Worm (Caenorhabditis elegans) whole organism, midembryonic: ENCODE data around the gene F22F7.4.
"Not testable (repeated sequence)": the region's sequence is repeated elsewhere in the genome, so short reads cannot be mapped to it uniquely, and the experiment has no call there.

Experiments used
- T22C8.4 ChIP-seq: fragments of 200-800 bp; sonication (Bioruptor generic); IDR thresholded peaks from 2 replicates; pipeline ENCODE4 v1.3.6; 2022; ENCODE audit warnings: missing genetic modification characterization, missing compliant biosample characterization
- cog-1 ChIP-seq: sonication (generic microtip); optimal IDR thresholded peaks from 2 replicates; lab custom pipeline; 2016; ENCODE audit warnings: missing genetic modification characterization, missing compliant biosample characterization
- flt-1 ChIP-seq: fragments of 200-800 bp; sonication (Bioruptor generic); IDR thresholded peaks from 2 replicates; pipeline ENCODE4 v1.3.6; 2022; ENCODE audit warnings: missing genetic modification characterization, missing compliant biosample characterization
- klf-2 ChIP-seq: fragments of 200-800 bp; sonication (Bioruptor generic); conservative IDR thresholded peaks from 2 replicates; pipeline ENCODE4 v1.3.6; 2022; ENCODE audit warnings: missing genetic modification reagents, missing genetic modification characterization, missing compliant biosample characterization
- med-1 ChIP-seq: sonication (generic microtip); optimal IDR thresholded peaks from 2 replicates; lab custom pipeline; 2017; ENCODE audit warnings: missing genetic modification characterization, mild to moderate bottlenecking, missing compliant biosample characterization, antibody characterized with exemption, missing genetic modification reagents; ENCODE audit not compliant: insufficient read depth
- ref-1 ChIP-seq: fragments of 200-800 bp; sonication (Bioruptor generic); conservative IDR thresholded peaks from 2 replicates; pipeline ENCODE4 v1.3.6; 2022; ENCODE audit warnings: missing genetic modification reagents, missing genetic modification characterization, missing compliant biosample characterization
- tab-1 ChIP-seq: fragments of 200-800 bp; sonication (Bioruptor generic); IDR thresholded peaks from 2 replicates; pipeline ENCODE4 v1.3.6; 2022; ENCODE audit warnings: missing genetic modification characterization, missing compliant biosample characterization
- ztf-23 ChIP-seq: fragments of 200-800 bp; sonication (Bioruptor generic); IDR thresholded peaks from 2 replicates; pipeline ENCODE4 v1.3.6; 2022; ENCODE audit warnings: missing genetic modification reagents, missing genetic modification characterization, missing compliant biosample characterization
- ztf-29 ChIP-seq: fragments of 200-800 bp; sonication (Bioruptor generic); IDR thresholded peaks from 2 replicates; pipeline ENCODE4 v1.3.6; 2022; ENCODE audit warnings: missing genetic modification reagents, missing genetic modification characterization, missing compliant biosample characterization

Gene F22F7.4

ce11 chrV:2105976-2106375 lies at the start of gene F22F7.4:
Gene F22F7.4, minus strand, starts transcription at chrV:2106076.
- TF ChIP-seq med-1 (GFP tag; lab: Kevin White, UChicago) (no peak), cog-1 (tag; lab: Kevin White, UChicago) (no peak), flt-1 (GFP tag; lab: Robert Waterston, UW) (no peak), ztf-29 (GFP tag; lab: Robert Waterston, UW) (no peak), tab-1 (GFP tag; lab: Robert Waterston, UW) (no peak), ztf-23 (GFP tag; lab: Robert Waterston, UW) (no peak), klf-2 (GFP tag; lab: Robert Waterston, UW) (no peak), T22C8.4 (GFP tag; lab: Robert Waterston, UW) (no peak), ref-1 (GFP tag; lab: Robert Waterston, UW) (no peak)

DNA sequence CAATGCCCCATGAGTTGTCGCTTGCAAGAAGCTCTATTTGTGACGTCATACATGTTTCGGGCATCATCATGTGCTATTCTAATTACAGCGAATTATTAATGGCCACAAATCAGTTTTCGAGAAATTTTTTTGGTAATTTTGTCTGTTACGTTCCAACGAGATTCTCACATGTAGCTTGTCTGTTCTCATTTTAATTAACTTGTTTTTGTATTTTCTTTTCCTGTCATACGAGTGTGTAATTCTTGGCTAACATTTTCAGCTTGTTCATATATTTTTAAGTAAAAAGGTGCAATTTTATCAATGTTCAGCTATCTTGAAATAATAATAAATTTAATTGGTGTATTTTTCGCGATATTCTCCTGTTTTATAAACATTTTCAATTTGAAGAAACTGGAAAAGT lies 49.4 kb upstream of the F22F7.4 start, which contains the start of gene srbc-21:
Gene srbc-21, plus strand, starts transcription at position 301 of the 400 bp plus-strand sequence.
- TF ChIP-seq flt-1 (GFP tag; lab: Robert Waterston, UW) (no peak), ztf-23 (GFP tag; lab: Robert Waterston, UW) (no peak), klf-2 (GFP tag; lab: Robert Waterston, UW) (no peak), ref-1 (GFP tag; lab: Robert Waterston, UW) (no peak), ztf-29 (GFP tag; lab: Robert Waterston, UW) (no peak), cog-1 (tag; lab: Kevin White, UChicago) (no peak), T22C8.4 (GFP tag; lab: Robert Waterston, UW) (no peak), tab-1 (GFP tag; lab: Robert Waterston, UW) (no peak), med-1 (GFP tag; lab: Kevin White, UChicago) (no peak)

ce11 chrV:2153274-2153673 lies 47.4 kb upstream of the F22F7.4 start, which contains the start of gene srbc-23:
Gene srbc-23, plus strand, starts transcription at chrV:2153574.
- no peak for TF ChIP-seq ztf-29 (GFP tag; lab: Robert Waterston, UW)
- TF ChIP-seq T22C8.4 (GFP tag; lab: Robert Waterston, UW), result no peak
- no peak for TF ChIP-seq cog-1 (tag; lab: Kevin White, UChicago)
- TF ChIP-seq med-1 (GFP tag; lab: Kevin White, UChicago), result no peak
- TF ChIP-seq klf-2 (GFP tag; lab: Robert Waterston, UW), result no peak
- no peak for TF ChIP-seq flt-1 (GFP tag; lab: Robert Waterston, UW)
- no peak for TF ChIP-seq ref-1 (GFP tag; lab: Robert Waterston, UW)
- TF ChIP-seq tab-1 (GFP tag; lab: Robert Waterston, UW), result no peak
- TF ChIP-seq ztf-23 (GFP tag; lab: Robert Waterston, UW), result no peak

ce11 chrV:2151458-2151857 lies 45.6 kb upstream of the F22F7.4 start, which contains the start of gene srbc-24:
Gene srbc-24, plus strand, starts transcription at chrV:2151758.
- no peak for TF ChIP-seq T22C8.4 (GFP tag; lab: Robert Waterston, UW)

DNA sequence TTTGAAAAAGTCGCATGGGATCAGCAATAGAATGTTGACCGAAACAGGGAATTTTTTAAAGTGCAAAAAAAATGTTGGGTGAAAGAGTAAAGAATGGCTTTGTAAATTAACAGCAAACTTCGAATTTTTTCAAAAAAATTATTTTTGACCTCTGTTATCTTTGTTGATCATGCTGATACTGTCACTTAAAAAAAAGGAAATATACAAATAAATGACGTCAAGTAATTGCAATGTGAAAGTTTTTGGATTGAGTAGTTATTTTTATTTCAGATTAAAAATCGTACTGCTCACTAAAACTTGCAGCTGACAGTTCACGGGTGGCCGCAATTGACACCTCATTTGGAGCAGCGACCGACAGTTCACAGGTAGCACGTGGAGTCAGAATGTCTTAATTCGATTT lies 45.0 kb upstream of the F22F7.4 start, which contains the start of gene C45H4.13:
Gene C45H4.13, minus strand, starts transcription at position 101 of the 400 bp plus-strand sequence.
- TF ChIP-seq ref-1 (GFP tag; lab: Robert Waterston, UW), result no peak
- TF ChIP-seq med-1 (GFP tag; lab: Kevin White, UChicago), result no peak
- TF ChIP-seq cog-1 (tag; lab: Kevin White, UChicago), result no peak
- TF ChIP-seq flt-1 (GFP tag; lab: Robert Waterston, UW), result no peak

ce11 chrV:2149432-2149831 lies 43.6 kb upstream of the F22F7.4 start, which contains the start of gene C45H4.21:
Gene C45H4.21, minus strand, starts transcription at chrV:2149532.
- TF ChIP-seq tab-1 (GFP tag; lab: Robert Waterston, UW) (no peak), ref-1 (GFP tag; lab: Robert Waterston, UW) (no peak), T22C8.4 (GFP tag; lab: Robert Waterston, UW) (no peak), ztf-29 (GFP tag; lab: Robert Waterston, UW) (no peak), flt-1 (GFP tag; lab: Robert Waterston, UW) (no peak)

DNA sequence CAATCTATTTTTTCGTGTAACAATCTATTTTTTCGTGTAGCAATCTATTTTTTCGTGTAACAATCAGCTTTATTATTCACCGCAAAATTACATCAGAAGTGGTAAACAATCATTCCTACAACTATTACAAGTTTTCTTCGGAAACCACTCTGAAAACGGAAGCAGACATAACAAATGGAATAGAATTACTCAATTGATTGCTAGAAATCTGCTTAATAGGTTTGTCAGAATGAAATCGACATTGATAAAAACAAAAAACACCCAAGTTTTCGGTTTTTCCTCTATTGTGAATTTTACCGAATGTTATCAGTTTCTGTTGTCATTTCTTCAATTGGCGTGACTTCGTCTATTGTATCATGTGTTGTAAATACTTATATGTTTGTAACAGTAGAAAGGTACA lies 40.9 kb upstream of the F22F7.4 start, which contains the start of gene srbc-20:
Gene srbc-20, plus strand, starts transcription at position 301 of the 400 bp plus-strand sequence.
- TF ChIP-seq ztf-29 (GFP tag; lab: Robert Waterston, UW) (no peak), ztf-23 (GFP tag; lab: Robert Waterston, UW) (no peak), tab-1 (GFP tag; lab: Robert Waterston, UW) (no peak), ref-1 (GFP tag; lab: Robert Waterston, UW) (no peak), flt-1 (GFP tag; lab: Robert Waterston, UW) (no peak), cog-1 (tag; lab: Kevin White, UChicago) (no peak), T22C8.4 (GFP tag; lab: Robert Waterston, UW) (no peak), med-1 (GFP tag; lab: Kevin White, UChicago) (no peak), klf-2 (GFP tag; lab: Robert Waterston, UW) (no peak)

DNA sequence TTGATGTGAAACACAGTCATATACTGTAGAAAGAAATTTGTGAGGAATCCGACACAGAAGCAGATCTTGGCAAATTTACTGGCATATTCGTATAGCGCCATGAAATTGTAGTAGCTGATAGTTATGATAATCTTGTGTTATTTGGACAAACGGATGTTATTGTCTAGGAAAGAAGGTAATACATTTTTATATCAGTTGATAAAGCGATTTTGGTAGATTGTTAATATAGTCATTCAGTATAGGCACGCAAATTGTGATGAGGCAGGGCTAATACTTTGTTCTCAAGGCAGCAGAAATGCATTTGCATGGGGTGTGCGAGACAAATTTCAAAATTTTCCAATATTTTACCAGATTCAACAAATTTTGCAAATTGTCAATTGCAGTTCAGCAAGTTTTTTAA lies 40.2 kb upstream of the F22F7.4 start, which contains the start of gene str-52:
Gene str-52, minus strand, starts transcription at position 101 of the 400 bp plus-strand sequence.
- TF ChIP-seq T22C8.4 (GFP tag; lab: Robert Waterston, UW) (no peak), klf-2 (GFP tag; lab: Robert Waterston, UW) (no peak), ztf-23 (GFP tag; lab: Robert Waterston, UW) (no peak), tab-1 (GFP tag; lab: Robert Waterston, UW) (no peak), cog-1 (tag; lab: Kevin White, UChicago) (no peak), ref-1 (GFP tag; lab: Robert Waterston, UW) (no peak), flt-1 (GFP tag; lab: Robert Waterston, UW) (no peak), med-1 (GFP tag; lab: Kevin White, UChicago) (no peak)

ce11 chrV:2144408-2144807 lies 38.5 kb upstream of the F22F7.4 start, which contains the start of gene F22F7.12:
Gene F22F7.12, minus strand, starts transcription at chrV:2144508.
- not testable (repeated sequence) for TF ChIP-seq ref-1 (GFP tag; lab: Robert Waterston, UW); ztf-23 (GFP tag; lab: Robert Waterston, UW); med-1 (GFP tag; lab: Kevin White, UChicago)
